Fruit fly (Drosophila melanogaster): ENCODE measurements around the gene CG9356.
A peak's percentile ranks its signal among the peaks of the same experiment; 100 is the strongest.

The CG9356 gene

DNA sequence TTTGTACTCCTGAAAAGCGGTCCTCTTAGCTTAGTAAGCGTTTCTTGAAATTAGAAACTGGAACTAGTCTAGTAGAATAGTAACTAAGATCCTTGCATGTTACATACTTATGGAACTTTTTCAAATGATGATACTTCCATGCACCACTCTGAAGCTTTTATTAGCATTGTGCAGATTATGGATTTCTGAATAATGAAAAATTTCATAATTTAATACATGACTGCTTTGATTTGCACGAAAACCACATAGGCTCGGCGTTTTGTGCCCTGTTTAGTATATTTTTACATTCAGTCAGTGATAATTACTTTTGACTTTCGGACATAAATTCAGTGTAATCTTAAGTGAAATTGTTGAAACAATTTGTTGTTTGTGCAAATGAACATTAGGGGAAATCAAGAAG, 48.9 kb downstream of the CG9356 start, which contains the start of gene CG43675:
Gene CG43675, plus strand, starts transcription at position 301 of the 400 bp plus-strand sequence.
- TF ChIP-seq CG17612 (GFP tag; IDR thresholded peaks at IDR 0.05) (no peak), fd102C (GFP tag; optimal IDR thresholded peaks at IDR 0.05) (no peak), ara (GFP tag; IDR thresholded peaks at IDR 0.05) (no peak), CG17186 (GFP tag; optimal IDR thresholded peaks at IDR 0.05) (no peak), sens (GFP tag) (peak; percentile 40), crp (GFP tag; optimal IDR thresholded peaks at IDR 0.05) (no peak)

DNA sequence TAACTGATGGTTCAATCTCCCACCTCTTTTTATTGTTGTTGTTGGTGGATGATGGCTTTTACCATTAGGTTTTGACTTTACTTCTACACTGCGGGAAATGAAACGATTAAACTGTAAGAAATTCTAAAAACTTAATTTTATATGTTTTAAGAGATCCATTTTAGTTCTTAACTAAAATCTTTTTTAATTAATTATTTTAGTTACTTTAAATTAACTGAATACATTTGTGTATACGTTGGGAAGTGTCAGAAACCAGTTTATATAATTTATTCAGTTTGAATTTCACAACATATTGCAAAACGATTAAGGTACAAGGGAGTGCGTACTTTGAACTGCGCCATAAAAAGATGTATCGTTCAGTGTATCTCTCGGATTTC, 50.8 kb downstream of the CG9356 start:
- TF ChIP-seq E2f1 (GFP tag; IDR thresholded peaks at IDR 0.05) (no peak), CG12155 (GFP tag; optimal IDR thresholded peaks at IDR 0.05) (peak; percentile 78), CG9609 (GFP tag; optimal IDR thresholded peaks at IDR 0.05) (peak; percentile 39), ro (GFP tag; IDR thresholded peaks at IDR 0.05) (no peak), Dp (GFP tag; optimal IDR thresholded peaks at IDR 0.05) (no peak), CG15269 (tag; optimal IDR thresholded peaks at IDR 0.05) (peak; percentile 92), row (GFP tag; IDR thresholded peaks at IDR 0.05) (no peak), CG7556 (GFP tag; optimal IDR thresholded peaks at IDR 0.05) (peak; percentile 94), salm (tag; optimal IDR thresholded peaks at IDR 0.05) (peak; percentile 85), H15 (GFP tag; IDR thresholded peaks at IDR 0.05) (no peak), sc (optimal IDR thresholded peaks at IDR 0.05) (no peak), sc (GFP tag; optimal IDR thresholded peaks at IDR 0.05) (peak; percentile 81), Dip2 (GFP tag; IDR thresholded peaks at IDR 0.05) (no peak), tio (GFP tag; optimal IDR thresholded peaks at IDR 0.05) (peak; percentile 85), Six4 (GFP tag; optimal IDR thresholded peaks at IDR 0.05) (peak; percentile 79), zen (tag; optimal IDR thresholded peaks at IDR 0.05) (peak; percentile 72), kay (GFP tag; optimal IDR thresholded peaks at IDR 0.05) (no peak), HLH54F (GFP tag; optimal IDR thresholded peaks at IDR 0.05) (peak; percentile 44), YL-1 (GFP tag; optimal IDR thresholded peaks at IDR 0.05) (peak; percentile 47), dpn (GFP tag; optimal IDR thresholded peaks at IDR 0.05) (peak; percentile 56 to 84), CG15073 (GFP tag; optimal IDR thresholded peaks at IDR 0.05) (peak; percentile 10), Dll (GFP tag; IDR thresholded peaks at IDR 0.05; ENCODE audit: partially characterized antibody) (no peak), gsb-n (tag; optimal IDR thresholded peaks at IDR 0.05) (peak; percentile 89), cwo (GFP tag; optimal IDR thresholded peaks at IDR 0.05) (peak; percentile 80), NK7.1 (GFP tag; optimal IDR thresholded peaks at IDR 0.05) (peak; percentile 30), CG8388 (GFP tag; optimal IDR thresholded peaks at IDR 0.05) (peak; percentile 92), CG17568 (GFP tag; optimal IDR thresholded peaks at IDR 0.05) (peak; percentile 81), lmd (GFP tag; IDR thresholded peaks at IDR 0.05) (no peak), CG32772 (GFP tag; IDR thresholded peaks at IDR 0.05) (no peak), CG10959 (GFP tag; IDR thresholded peaks at IDR 0.05) (no peak), danr (GFP tag; IDR thresholded peaks at IDR 0.05) (no peak), run (tag; optimal IDR thresholded peaks at IDR 0.05) (peak; percentile 74), slp2 (GFP tag; optimal IDR thresholded peaks at IDR 0.05) (peak; percentile 0), Lhr (GFP tag; optimal IDR thresholded peaks at IDR 0.05) (no peak), CG10543 (GFP tag; optimal IDR thresholded peaks at IDR 0.05) (peak; percentile 49), lbe (GFP tag; optimal IDR thresholded peaks at IDR 0.05) (peak; percentile 70), CG15514 (GFP tag; optimal IDR thresholded peaks at IDR 0.05) (peak; percentile 69), CG3847 (GFP tag; IDR thresholded peaks at IDR 0.05) (no peak), mirr (GFP tag; optimal IDR thresholded peaks at IDR 0.05) (no peak), Blimp-1 (GFP tag; optimal IDR thresholded peaks at IDR 0.05) (peak; percentile 92), CG10366 (GFP tag; IDR thresholded peaks at IDR 0.05) (no peak), Vsx1 (GFP tag; optimal IDR thresholded peaks at IDR 0.05) (peak; percentile 81), CG10321 (GFP tag; IDR thresholded peaks at IDR 0.05) (no peak), Doc3 (GFP tag; IDR thresholded peaks at IDR 0.05; ENCODE audit: partially characterized antibody) (no peak)

Data from whole organism, embryonic.